Worm (Caenorhabditis elegans): ENCODE measurements around the gene moc-2.

- TF ChIP-seq tbx-11 (GFP tag; IDR thresholded peaks at IDR 0.05) (no peak), pes-1 (GFP tag; IDR thresholded peaks at IDR 0.05) (no peak)
These were observed 42.6 kb upstream of the moc-2 start, which contains the start of gene dre-1 for ce11 chrV:6546450-6547171.

Data from whole organism, early embryonic.